Fruit fly (Drosophila melanogaster) whole organism, prepupa: Measurements from ENCODE around the gene ksr.
A peak's percentile ranks its signal among the peaks of the same experiment; 100 is the strongest.

Experiments used
- Blimp-1 ChIP-seq: fragments of 200-800 bp; sonication (Bioruptor generic); optimal IDR thresholded peaks from 3 replicates; lab custom pipeline; 2017; ENCODE audit warnings: missing biosample characterization, missing genetic modification characterization, mild to moderate bottlenecking, moderate library complexity, missing genetic modification reagents
- CG10669 ChIP-seq: fragments of 200-800 bp; sonication (Bioruptor generic); optimal IDR thresholded peaks from 3 replicates; lab custom pipeline; 2018; ENCODE audit warnings: missing biosample characterization, mild to moderate bottlenecking, missing genetic modification characterization, moderate library complexity
- CG11294 ChIP-seq: fragments of 200-800 bp; sonication (Bioruptor generic); IDR thresholded peaks from 2 replicates; pipeline ENCODE4 v1.3.6; 2022; ENCODE audit warnings: missing biosample characterization, missing genetic modification characterization
- CG11762 ChIP-seq: fragments of 200-800 bp; sonication (Bioruptor generic); optimal IDR thresholded peaks from 3 replicates; lab custom pipeline; 2016; ENCODE audit warnings: missing biosample characterization, missing genetic modification characterization; ENCODE audit not compliant: insufficient read depth
- CG11902 ChIP-seq: fragments of 200-800 bp; sonication (Bioruptor generic); optimal IDR thresholded peaks from 3 replicates; lab custom pipeline; 2016; ENCODE audit warnings: missing biosample characterization, missing genetic modification characterization
- CG15336 ChIP-seq: fragments of 200-800 bp; sonication (Bioruptor generic); IDR thresholded peaks from 2 replicates; pipeline ENCODE4 v1.3.6; 2022; ENCODE audit warnings: missing biosample characterization, missing genetic modification characterization
- CG1621 ChIP-seq: fragments of 200-800 bp; sonication (Bioruptor generic); optimal IDR thresholded peaks from 3 replicates; lab custom pipeline; 2018; ENCODE audit warnings: missing biosample characterization, mild to moderate bottlenecking, missing genetic modification characterization
- CG16779 ChIP-seq: fragments of 200-800 bp; sonication (Bioruptor generic); optimal IDR thresholded peaks from 3 replicates; lab custom pipeline; 2017; ENCODE audit warnings: missing biosample characterization, mild to moderate bottlenecking, missing genetic modification characterization
- CG3032 ChIP-seq: fragments of 200-800 bp; optimal IDR thresholded peaks from 2 replicates; lab custom pipeline; 2019; ENCODE audit warnings: missing biosample characterization, mild to moderate bottlenecking, missing genetic modification characterization, moderate library complexity
- CG31627 ChIP-seq: fragments of 200-800 bp; sonication (Bioruptor generic); optimal IDR thresholded peaks from 3 replicates; lab custom pipeline; 2016; ENCODE audit warnings: missing biosample characterization, missing genetic modification characterization
- CG32006 ChIP-seq: fragments of 200-800 bp; sonication (Bioruptor generic); optimal IDR thresholded peaks from 3 replicates; lab custom pipeline; 2017; ENCODE audit warnings: missing biosample characterization, mild to moderate bottlenecking, missing genetic modification characterization
- CG34406 ChIP-seq: fragments of 200-800 bp; sonication (Bioruptor generic); optimal IDR thresholded peaks from 3 replicates; lab custom pipeline; 2016; ENCODE audit warnings: missing biosample characterization, missing genetic modification characterization
- CG3919 ChIP-seq: fragments of 200-800 bp; sonication (Bioruptor generic); optimal IDR thresholded peaks from 3 replicates; lab custom pipeline; 2016; ENCODE audit warnings: missing biosample characterization, missing genetic modification characterization
- CG6163 ChIP-seq: fragments of 200-800 bp; sonication (Bioruptor generic); IDR thresholded peaks from 3 replicates; pipeline ENCODE4 v1.3.6; 2022; ENCODE audit warnings: missing biosample characterization, missing genetic modification characterization
- CG6276 ChIP-seq: fragments of 200-800 bp; sonication (Bioruptor generic); optimal IDR thresholded peaks from 2 replicates; lab custom pipeline; 2017; ENCODE audit warnings: missing biosample characterization, mild to moderate bottlenecking, missing genetic modification characterization
- CG6792 ChIP-seq: fragments of 200-800 bp; sonication (Bioruptor generic); optimal IDR thresholded peaks from 3 replicates; lab custom pipeline; 2016; ENCODE audit warnings: missing biosample characterization, missing genetic modification characterization
- CG8119 ChIP-seq: fragments of 200-800 bp; sonication (Bioruptor generic); IDR thresholded peaks from 3 replicates; pipeline ENCODE4 v1.3.6; 2022; ENCODE audit warnings: missing biosample characterization, missing genetic modification characterization
- CG8319 ChIP-seq: fragments of 200-800 bp; sonication (Bioruptor generic); optimal IDR thresholded peaks from 3 replicates; lab custom pipeline; 2016; ENCODE audit warnings: missing biosample characterization, missing genetic modification characterization
- CG8632 ChIP-seq: fragments of 200-800 bp; sonication (Bioruptor generic); optimal IDR thresholded peaks from 3 replicates; lab custom pipeline; 2016; ENCODE audit warnings: missing biosample characterization, missing genetic modification characterization
- Eip78C ChIP-seq: fragments of 200-800 bp; sonication (Bioruptor generic); peaks from one replicate; lab custom pipeline; 2016; ENCODE audit warnings: missing biosample characterization, missing genetic modification characterization
- Eip93F ChIP-seq: fragments of 200-800 bp; sonication (Bioruptor generic); optimal IDR thresholded peaks from 2 replicates; lab custom pipeline; 2016; ENCODE audit warnings: missing biosample characterization, mild to moderate bottlenecking, missing genetic modification characterization
- Ets96B ChIP-seq: fragments of 200-800 bp; optimal IDR thresholded peaks from 2 replicates; lab custom pipeline; 2019; ENCODE audit warnings: missing biosample characterization, mild to moderate bottlenecking, missing genetic modification characterization, moderate library complexity
- Hr39 ChIP-seq: fragments of 200-800 bp; sonication (Bioruptor generic); optimal IDR thresholded peaks from 2 replicates; lab custom pipeline; 2016; ENCODE audit warnings: missing biosample characterization, missing genetic modification characterization
- Hr4 ChIP-seq: fragments of 200-800 bp; sonication (Bioruptor generic); optimal IDR thresholded peaks from 3 replicates; lab custom pipeline; 2016; ENCODE audit warnings: missing biosample characterization, missing genetic modification characterization
- Lpt ChIP-seq: fragments of 200-800 bp; sonication (Bioruptor generic); optimal IDR thresholded peaks from 3 replicates; lab custom pipeline; 2016; ENCODE audit warnings: missing biosample characterization, missing genetic modification characterization
- Met ChIP-seq: fragments of 200-800 bp; sonication (Bioruptor generic); optimal IDR thresholded peaks from 3 replicates; lab custom pipeline; 2016; ENCODE audit warnings: missing biosample characterization, missing genetic modification characterization
- Sox102F ChIP-seq: fragments of 200-800 bp; sonication (Bioruptor generic); optimal IDR thresholded peaks from 2 replicates; lab custom pipeline; 2016; ENCODE audit warnings: missing biosample characterization, mild to moderate bottlenecking, missing genetic modification characterization
- Sox14 ChIP-seq: fragments of 200-800 bp; sonication (Bioruptor generic); optimal IDR thresholded peaks from 3 replicates; lab custom pipeline; 2016; ENCODE audit warnings: missing biosample characterization, missing genetic modification characterization
- Sox15 ChIP-seq: fragments of 200-800 bp; sonication (Bioruptor generic); optimal IDR thresholded peaks from 3 replicates; lab custom pipeline; 2016; ENCODE audit warnings: missing biosample characterization, missing genetic modification characterization
- cyc ChIP-seq: fragments of 200-800 bp; sonication (Bioruptor generic); optimal IDR thresholded peaks from 3 replicates; lab custom pipeline; 2016; ENCODE audit warnings: missing biosample characterization, missing genetic modification characterization
- dac ChIP-seq: fragments of 200-800 bp; sonication (Bioruptor generic); optimal IDR thresholded peaks from 2 replicates; lab custom pipeline; 2017; ENCODE audit warnings: missing biosample characterization, mild to moderate bottlenecking, missing genetic modification characterization
- dsx ChIP-seq: fragments of 200-800 bp; optimal IDR thresholded peaks from 3 replicates; lab custom pipeline; 2019; ENCODE audit warnings: missing biosample characterization, mild to moderate bottlenecking, missing genetic modification characterization, moderate library complexity; ENCODE audit not compliant: poor library complexity, severe bottlenecking
- eg ChIP-seq: fragments of 200-800 bp; sonication (Bioruptor generic); IDR thresholded peaks from 3 replicates; pipeline ENCODE4 v1.3.6; 2022; ENCODE audit warnings: missing biosample characterization, missing genetic modification characterization
- esn ChIP-seq: fragments of 200-800 bp; sonication (Bioruptor generic); optimal IDR thresholded peaks from 2 replicates; lab custom pipeline; 2016; ENCODE audit warnings: missing biosample characterization, mild to moderate bottlenecking, missing genetic modification characterization, moderate library complexity
- fd59A ChIP-seq: fragments of 200-800 bp; sonication (Bioruptor generic); optimal IDR thresholded peaks from 2 replicates; lab custom pipeline; 2017; ENCODE audit warnings: missing biosample characterization, mild to moderate bottlenecking, missing genetic modification characterization, missing genetic modification reagents
- fkh ChIP-seq: fragments of 200-800 bp; sonication (Bioruptor generic); optimal IDR thresholded peaks from 3 replicates; lab custom pipeline; 2017; ENCODE audit warnings: missing biosample characterization, mild to moderate bottlenecking, missing genetic modification characterization, moderate library complexity
- lz ChIP-seq: fragments of 200-800 bp; sonication (Bioruptor generic); optimal IDR thresholded peaks from 3 replicates; lab custom pipeline; 2016; ENCODE audit warnings: missing biosample characterization, missing genetic modification characterization
- net ChIP-seq: fragments of 200-800 bp; sonication (Bioruptor generic); optimal IDR thresholded peaks from 3 replicates; lab custom pipeline; 2016; ENCODE audit warnings: missing biosample characterization, missing genetic modification characterization
- pdm3 ChIP-seq: fragments of 200-800 bp; sonication (Bioruptor generic); optimal IDR thresholded peaks from 3 replicates; lab custom pipeline; 2016; ENCODE audit warnings: missing biosample characterization, missing genetic modification characterization
- salr ChIP-seq, 2 experiments: fragments of 200-800 bp; sonication (Bioruptor generic); optimal IDR thresholded peaks; 3 replicates each; lab custom pipeline; 2016 to 2018; ENCODE audit warnings: missing biosample characterization in 2 of 2, missing genetic modification characterization in 2 of 2, mild to moderate bottlenecking in 1 of 2
- spab ChIP-seq: fragments of 200-800 bp; sonication (Bioruptor generic); optimal IDR thresholded peaks from 2 replicates; lab custom pipeline; 2017; ENCODE audit warnings: missing biosample characterization, mild to moderate bottlenecking, missing genetic modification characterization, missing genetic modification reagents
- ss ChIP-seq, 2 experiments: fragments of 200-800 bp; sonication (Bioruptor generic); optimal IDR thresholded peaks; 2 replicates in 1 of 2; 3 replicates in 1 of 2; lab custom pipeline; 2017 to 2018; ENCODE audit warnings: mild to moderate bottlenecking in 2 of 2, missing biosample characterization in 2 of 2, missing genetic modification characterization in 2 of 2, moderate library complexity in 1 of 2
- svp ChIP-seq: fragments of 200-800 bp; sonication (Bioruptor generic); peaks from one replicate; lab custom pipeline; 2016; ENCODE audit warnings: missing biosample characterization, missing genetic modification characterization
- topi ChIP-seq: fragments of 200-800 bp; sonication (Bioruptor generic); optimal IDR thresholded peaks from 3 replicates; lab custom pipeline; 2016; ENCODE audit warnings: missing biosample characterization, missing genetic modification characterization
- vri ChIP-seq: fragments of 200-800 bp; sonication (Bioruptor generic); optimal IDR thresholded peaks from 3 replicates; lab custom pipeline; 2016; ENCODE audit warnings: missing biosample characterization, mild to moderate bottlenecking, missing genetic modification characterization

ksr gene

DNA sequence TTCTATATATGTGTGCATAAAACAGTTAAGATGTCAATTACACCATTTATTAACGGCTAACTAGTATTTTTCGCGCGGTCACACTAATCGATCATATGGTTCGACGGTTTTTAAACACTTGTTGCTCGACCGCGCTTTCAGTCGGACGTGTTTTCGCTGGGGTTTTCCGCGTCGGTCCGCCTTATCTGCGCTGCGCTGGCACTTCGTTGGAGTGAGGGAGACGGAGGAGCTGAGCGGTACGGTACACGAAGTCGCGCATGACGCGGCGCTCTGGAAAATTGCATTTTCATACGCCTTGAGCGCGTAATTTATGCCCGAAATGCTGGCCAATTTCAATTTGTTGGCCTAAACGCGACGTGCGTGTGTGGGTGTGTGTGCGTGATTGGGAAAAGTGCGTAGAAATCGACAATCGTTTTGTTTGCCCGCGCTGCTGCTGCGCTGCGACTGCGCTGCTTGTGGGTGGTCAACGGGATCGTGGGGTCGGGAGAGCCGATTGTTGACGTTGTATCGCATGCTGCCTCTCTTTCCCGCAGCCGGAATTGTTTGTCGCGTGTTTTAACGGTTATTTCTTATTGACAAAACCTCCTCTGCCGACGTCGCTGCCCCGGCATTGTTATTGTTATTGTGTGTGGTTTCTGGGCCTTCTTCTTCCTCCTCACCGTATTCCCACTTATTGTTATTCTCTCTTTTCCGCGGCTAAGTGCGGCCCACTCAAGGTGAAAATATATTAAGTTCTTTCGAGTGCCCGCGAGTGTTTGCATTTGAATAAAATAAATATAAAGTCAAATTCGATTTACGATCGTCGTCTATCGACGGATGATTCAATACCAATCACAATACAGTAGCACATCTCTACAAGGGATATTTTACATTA lies 33.5 kb upstream of the ksr start, which contains the start of gene Itpr (continued):
- TF ChIP-seq CG34406 (GFP tag; lab: Kevin White, UChicago): no peak
- TF ChIP-seq CG6163 (GFP tag; lab: Robert Waterston, UW): no peak; the same call in 2 of the 3 replicates
- TF ChIP-seq fkh (GFP tag; lab: Kevin White, UChicago): peak; percentile 97
- TF ChIP-seq Sox102F (GFP tag; lab: Kevin White, UChicago): no peak
- TF ChIP-seq dsx: no peak
- no peak for TF ChIP-seq CG3032 (tag; lab: Kevin White, UChicago)
- TF ChIP-seq Lpt (GFP tag; lab: Kevin White, UChicago): peak; percentile 40
- no peak for TF ChIP-seq Hr4 (GFP tag; lab: Kevin White, UChicago)
- TF ChIP-seq eg (GFP tag; lab: Robert Waterston, UW): no peak
- peak; percentile 28 to 54 for TF ChIP-seq ss (GFP tag; optimal IDR thresholded peaks at IDR 0.05; lab: Kevin White, UChicago)

DNA sequence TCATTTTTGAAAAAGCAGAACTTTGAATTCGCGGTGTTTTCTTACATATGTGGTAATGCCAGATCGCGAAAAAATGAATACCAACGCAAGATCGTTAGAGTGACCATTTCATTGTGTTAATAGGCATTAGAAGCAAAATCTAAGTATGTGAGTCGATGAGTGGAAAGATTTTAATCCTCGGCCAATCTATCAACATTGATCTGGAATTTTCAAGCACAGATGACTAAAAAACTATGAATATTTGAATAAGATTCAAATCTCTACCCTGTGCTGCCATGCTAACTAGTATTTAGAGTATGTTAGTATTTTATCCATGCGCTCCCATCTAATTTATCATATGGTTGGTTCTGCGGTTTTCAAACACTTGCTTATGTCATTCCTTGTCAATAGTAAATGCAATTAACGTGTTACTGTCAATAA lies 32.9 kb upstream of the ksr start:
- TF ChIP-seq dac (GFP tag; lab: Kevin White, UChicago) (no peak), topi (GFP tag; lab: Kevin White, UChicago) (no peak), fkh (GFP tag; lab: Kevin White, UChicago) (peak; percentile 7), CG15336 (GFP tag; lab: Robert Waterston, UW) (no peak), Eip78C (peak; percentile 48), cyc (GFP tag; lab: Kevin White, UChicago) (no peak)

DNA sequence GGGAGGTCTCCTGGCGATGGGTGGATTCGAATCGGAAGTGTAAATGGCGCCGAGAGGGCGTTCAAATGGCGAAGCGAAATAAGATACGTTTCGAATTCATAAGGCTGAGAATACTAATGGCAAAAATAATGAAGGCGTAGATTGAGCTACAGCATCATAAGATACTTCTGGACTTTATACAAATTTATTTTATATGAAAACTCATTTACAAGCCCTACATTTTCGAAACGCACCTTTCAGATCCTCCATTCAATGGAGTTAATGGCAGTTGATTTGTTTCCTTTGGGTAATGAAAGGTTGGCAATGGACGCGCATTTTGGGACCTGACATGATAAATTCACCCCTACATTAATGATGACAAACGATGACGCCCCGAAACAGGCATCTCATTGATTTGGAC lies 31.1 kb upstream of the ksr start:
- TF ChIP-seq Sox14 (GFP tag; lab: Kevin White, UChicago) (no peak), Blimp-1 (GFP tag; lab: Kevin White, UChicago) (no peak), Lpt (GFP tag; lab: Kevin White, UChicago) (no peak), Eip93F (GFP tag; lab: Kevin White, UChicago) (no peak), CG15336 (GFP tag; lab: Robert Waterston, UW) (no peak), CG10669 (GFP tag; lab: Kevin White, UChicago) (no peak), net (GFP tag; lab: Kevin White, UChicago) (no peak), Sox15 (GFP tag; lab: Kevin White, UChicago) (no peak), svp (GFP tag; lab: Kevin White, UChicago) (peak; percentile 71), fkh (GFP tag; lab: Kevin White, UChicago) (no peak), Sox102F (GFP tag; lab: Kevin White, UChicago) (no peak), pdm3 (GFP tag; lab: Kevin White, UChicago) (no peak), CG3919 (GFP tag; lab: Kevin White, UChicago) (no peak), CG8632 (GFP tag; lab: Kevin White, UChicago) (no peak), CG8319 (GFP tag; lab: Kevin White, UChicago) (no peak), spab (GFP tag; lab: Kevin White, UChicago) (no peak), CG32006 (GFP tag; lab: Kevin White, UChicago) (no peak), CG11294 (GFP tag; lab: Robert Waterston, UW) (no peak), Ets96B (no peak), CG8119 (GFP tag; lab: Robert Waterston, UW) (no peak), CG31627 (GFP tag; lab: Kevin White, UChicago) (peak; percentile 12), fd59A (no peak), CG11902 (GFP tag; lab: Kevin White, UChicago) (no peak), lz (GFP tag; lab: Kevin White, UChicago) (peak; percentile 3), CG6276 (no peak), Hr39 (peak; percentile 36), CG11762 (GFP tag; lab: Kevin White, UChicago) (no peak), dsx (no peak), eg (GFP tag; lab: Robert Waterston, UW) (no peak), CG3032 (tag; lab: Kevin White, UChicago) (no peak), vri (GFP tag; lab: Kevin White, UChicago) (no peak), Eip78C (peak; percentile 57), esn (GFP tag; lab: Kevin White, UChicago) (peak; percentile 10), Met (GFP tag; lab: Kevin White, UChicago) (peak; percentile 21), salr (GFP tag; optimal IDR thresholded peaks at IDR 0.05; lab: Kevin White, UChicago) (no peak), CG16779 (no peak), CG1621 (no peak), CG6792 (GFP tag; lab: Kevin White, UChicago) (no peak), topi (GFP tag; lab: Kevin White, UChicago) (peak; percentile 10)
